Worm (Caenorhabditis elegans): ENCODE data around the gene C35B1.7.
"Not testable (repeated sequence)": the region's sequence is repeated elsewhere in the genome, so short reads cannot be mapped to it uniquely, and the experiment has no call there.

The C35B1.7 gene

DNA sequence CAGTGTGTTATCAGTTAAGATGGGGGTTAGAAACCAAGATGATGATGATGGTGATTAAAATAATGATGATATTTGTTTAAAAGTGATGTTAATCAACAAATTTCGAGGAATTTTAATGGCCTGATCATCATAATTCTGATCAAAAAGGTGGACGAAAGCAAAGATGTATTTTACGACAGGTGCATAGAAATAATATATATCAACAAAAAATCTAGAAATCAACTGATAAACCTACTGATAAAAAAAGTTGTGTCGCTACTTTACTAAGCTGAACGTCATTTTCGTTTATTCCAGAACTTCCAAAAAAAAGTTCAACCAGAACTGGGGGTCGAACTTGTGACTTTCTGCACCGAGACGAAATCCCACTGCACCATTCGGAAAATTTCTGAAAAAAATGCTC lies 14.2 kb downstream of the C35B1.7 start, which contains the start of gene mul-1:
Gene mul-1 (minus strand): TSS at position 84 of the 400 bp plus-strand sequence.
- no peak for TF ChIP-seq mls-2 (tag; optimal IDR thresholded peaks at IDR 0.05)
- no peak for TF ChIP-seq zip-8 (tag; optimal IDR thresholded peaks at IDR 0.05)
- TF ChIP-seq tbx-8 (GFP tag; optimal IDR thresholded peaks at IDR 0.05), result no peak
- no peak for TF ChIP-seq lin-13 (tag; optimal IDR thresholded peaks at IDR 0.05)
- TF ChIP-seq unc-62 (GFP tag; optimal IDR thresholded peaks at IDR 0.05), result no peak
- no peak for TF ChIP-seq nhr-237 (tag; optimal IDR thresholded peaks at IDR 0.05)
- no peak for TF ChIP-seq cnd-1 (tag; optimal IDR thresholded peaks at IDR 0.05)
- no peak for TF ChIP-seq nhr-2 (tag; optimal IDR thresholded peaks at IDR 0.05)

DNA sequence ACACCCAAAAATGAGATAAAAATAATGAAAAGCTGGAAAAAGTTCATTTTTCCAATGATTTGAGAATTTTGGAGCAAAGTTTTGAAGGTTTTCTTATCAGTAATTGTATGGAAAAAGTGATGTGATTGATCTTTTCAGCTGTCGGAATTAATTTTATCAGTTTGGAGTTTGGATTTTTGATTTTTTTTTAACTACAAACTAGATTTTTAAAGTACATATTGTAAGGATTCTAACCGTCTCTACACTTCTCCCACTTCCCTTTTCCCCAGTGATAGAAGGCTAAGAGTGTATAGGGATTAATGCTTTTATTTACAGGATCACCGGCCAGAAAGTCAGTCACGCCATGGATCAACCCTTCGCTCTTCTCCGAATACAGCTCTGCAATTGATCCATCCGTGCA lies 16.8 kb downstream of the C35B1.7 start, which contains the start of gene F49F1.7:
Gene F49F1.7 (minus strand): TSS at position 101 of the 400 bp plus-strand sequence.
- not testable (repeated sequence) for TF ChIP-seq blmp-1, nhr-28, mls-2 (tag; optimal IDR thresholded peaks at IDR 0.05)

DNA sequence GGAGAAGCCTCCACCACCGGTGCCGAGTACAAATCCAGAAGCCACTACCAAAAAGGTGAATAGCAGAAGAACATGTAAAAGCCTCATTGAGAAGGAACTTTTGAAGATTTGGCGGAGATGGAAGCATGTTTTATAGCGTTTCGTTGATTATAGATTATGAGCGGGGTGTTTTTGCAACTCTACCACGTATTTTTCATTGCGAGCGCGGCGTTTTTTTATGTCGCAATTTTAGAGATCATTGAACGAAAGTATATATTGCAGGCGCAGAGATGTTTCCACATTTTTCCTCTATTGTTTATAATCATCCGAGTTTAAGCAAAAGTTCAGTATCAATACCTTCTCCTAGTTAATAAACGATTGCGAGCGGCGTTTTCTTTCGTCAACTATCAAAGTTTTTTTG lies 26.9 kb downstream of the C35B1.7 start, which contains the start of gene F49F1.17:
Gene F49F1.17 (minus strand): TSS at position 101 of the 400 bp plus-strand sequence.
- TF ChIP-seq ztf-11 (tag; optimal IDR thresholded peaks at IDR 0.05) (no peak), mep-1 (tag; optimal IDR thresholded peaks at IDR 0.05) (no peak), cnd-1 (tag; optimal IDR thresholded peaks at IDR 0.05) (no peak), lin-13 (tag; optimal IDR thresholded peaks at IDR 0.05) (no peak), nhr-237 (tag; optimal IDR thresholded peaks at IDR 0.05) (no peak), mls-2 (tag; optimal IDR thresholded peaks at IDR 0.05) (no peak), nhr-12 (tag; optimal IDR thresholded peaks at IDR 0.05) (no peak), ces-1 (GFP tag; optimal IDR thresholded peaks at IDR 0.05) (no peak), flh-1 (GFP tag; optimal IDR thresholded peaks at IDR 0.05) (no peak)

DNA sequence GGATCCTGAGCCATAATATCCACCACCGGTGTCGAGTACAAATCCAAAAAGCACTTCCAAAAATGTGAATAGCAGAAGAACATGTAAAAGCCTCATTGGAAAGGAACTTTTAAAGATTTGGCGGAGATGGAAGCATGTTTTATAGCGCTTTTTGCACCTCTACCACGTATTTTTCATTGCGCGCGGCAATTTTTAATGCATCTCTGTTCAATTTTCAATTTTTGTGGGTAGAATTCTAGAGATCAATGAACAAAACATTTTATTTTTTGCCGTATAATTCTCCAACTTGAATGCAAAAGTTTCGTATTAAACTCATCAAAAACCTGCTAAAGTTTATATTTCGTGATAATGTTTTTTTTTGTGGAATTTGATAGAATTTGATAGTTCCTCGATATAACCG lies 28.6 kb downstream of the C35B1.7 start, which contains the start of gene F49F1.9:
Gene F49F1.9 (minus strand): TSS at position 101 of the 400 bp plus-strand sequence.
- no peak for TF ChIP-seq ceh-83 (GFP tag; optimal IDR thresholded peaks at IDR 0.05)
- TF ChIP-seq tbx-8 (GFP tag; optimal IDR thresholded peaks at IDR 0.05), result no peak
- TF ChIP-seq unc-39 (tag; optimal IDR thresholded peaks at IDR 0.05), result no peak
- no peak for TF ChIP-seq hlh-1 (tag; optimal IDR thresholded peaks at IDR 0.05)
- no peak for TF ChIP-seq lsy-2 (tag; optimal IDR thresholded peaks at IDR 0.05)
- TF ChIP-seq mls-2 (tag; optimal IDR thresholded peaks at IDR 0.05), result no peak
- no peak for TF ChIP-seq zip-8 (tag; optimal IDR thresholded peaks at IDR 0.05)
- no peak for TF ChIP-seq pha-4 (tag; optimal IDR thresholded peaks at IDR 0.05)
- TF ChIP-seq ham-2 (GFP tag; optimal IDR thresholded peaks at IDR 0.05), result no peak

DNA sequence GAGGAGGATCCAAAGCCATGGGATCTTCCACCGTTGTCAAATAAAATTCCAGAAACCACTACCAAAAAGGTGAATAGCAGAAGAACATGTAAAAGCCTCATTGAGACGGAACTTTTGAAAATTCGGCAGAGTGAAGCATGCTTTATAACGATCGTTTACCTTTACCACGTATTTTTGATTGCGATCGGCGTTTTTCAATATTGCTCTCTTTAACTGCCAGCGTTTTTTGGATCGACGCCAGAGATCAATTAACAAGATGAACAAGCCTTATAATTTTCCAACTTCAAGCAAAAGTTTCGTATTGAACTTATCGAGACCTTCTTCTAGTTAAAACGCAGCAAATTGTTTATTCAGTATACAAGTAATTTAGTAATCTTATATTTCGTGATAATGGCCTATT lies 30.2 kb downstream of the C35B1.7 start, which contains the start of gene F49F1.10:
Gene F49F1.10 (minus strand): TSS at position 101 of the 400 bp plus-strand sequence.
- TF ChIP-seq bed-3 (GFP tag; optimal IDR thresholded peaks at IDR 0.05) (no peak), unc-39 (tag; optimal IDR thresholded peaks at IDR 0.05) (no peak), nhr-76 (tag; optimal IDR thresholded peaks at IDR 0.05) (no peak), ceh-39 (tag; optimal IDR thresholded peaks at IDR 0.05) (no peak), sptf-1 (tag; optimal IDR thresholded peaks at IDR 0.05) (no peak), unc-62 (GFP tag; optimal IDR thresholded peaks at IDR 0.05) (no peak), unc-120 (tag; optimal IDR thresholded peaks at IDR 0.05; ENCODE audit: poor library complexity, severe bottlenecking) (no peak), pha-4 (tag; optimal IDR thresholded peaks at IDR 0.05) (no peak), nhr-237 (tag; optimal IDR thresholded peaks at IDR 0.05) (no peak), nhr-2 (tag; optimal IDR thresholded peaks at IDR 0.05) (no peak), ham-2 (GFP tag; optimal IDR thresholded peaks at IDR 0.05) (no peak), ztf-11 (tag; optimal IDR thresholded peaks at IDR 0.05) (no peak), lin-32 (GFP tag; optimal IDR thresholded peaks at IDR 0.05) (no peak), mls-2 (tag; optimal IDR thresholded peaks at IDR 0.05) (no peak)

DNA sequence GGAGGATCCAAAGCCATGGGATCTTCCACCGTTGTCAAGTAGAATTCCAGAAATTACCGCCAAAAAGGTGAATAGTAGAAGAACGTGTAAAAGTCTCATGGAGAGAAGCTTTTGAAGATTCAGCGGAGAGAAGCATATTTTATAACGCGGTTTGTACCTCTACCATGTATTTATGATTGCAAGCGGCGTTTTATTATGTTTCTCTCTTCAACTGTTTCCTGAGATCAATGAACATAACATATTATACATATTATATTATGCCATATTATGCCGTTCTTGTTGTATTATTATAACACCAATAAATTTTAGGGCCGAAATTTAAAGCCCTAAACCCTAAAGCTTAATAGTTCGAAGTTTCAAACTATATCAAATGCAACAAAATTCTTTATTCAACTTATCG lies 31.4 kb downstream of the C35B1.7 start, which contains the start of gene F49F1.18:
Gene F49F1.18 (minus strand): TSS at position 101 of the 400 bp plus-strand sequence.
- TF ChIP-seq nhr-76 (tag; optimal IDR thresholded peaks at IDR 0.05) (no peak), nhr-28 (tag; optimal IDR thresholded peaks at IDR 0.05) (no peak), nhr-12 (tag; optimal IDR thresholded peaks at IDR 0.05) (no peak), mls-2 (tag; optimal IDR thresholded peaks at IDR 0.05) (no peak), ztf-11 (tag; optimal IDR thresholded peaks at IDR 0.05) (no peak), snpc-4 (tag; optimal IDR thresholded peaks at IDR 0.05) (no peak), lin-13 (tag; optimal IDR thresholded peaks at IDR 0.05) (no peak), unc-120 (tag; optimal IDR thresholded peaks at IDR 0.05; ENCODE audit: poor library complexity, severe bottlenecking) (no peak), ces-1 (GFP tag; optimal IDR thresholded peaks at IDR 0.05) (no peak), hlh-1 (tag; optimal IDR thresholded peaks at IDR 0.05) (no peak), sptf-1 (tag; optimal IDR thresholded peaks at IDR 0.05) (no peak), ceh-83 (GFP tag; optimal IDR thresholded peaks at IDR 0.05) (no peak), mab-5 (tag; optimal IDR thresholded peaks at IDR 0.05) (no peak), nhr-237 (tag; optimal IDR thresholded peaks at IDR 0.05) (no peak), nhr-2 (tag; optimal IDR thresholded peaks at IDR 0.05) (no peak), lsy-2 (tag; optimal IDR thresholded peaks at IDR 0.05) (no peak), tbx-8 (GFP tag; optimal IDR thresholded peaks at IDR 0.05) (no peak), sem-2 (GFP tag; optimal IDR thresholded peaks at IDR 0.05) (no peak), ceh-39 (tag; optimal IDR thresholded peaks at IDR 0.05) (no peak), lin-32 (GFP tag; optimal IDR thresholded peaks at IDR 0.05) (no peak)

Measured in whole organism, mixed stage, embryonic.